Comparison of ENCODE assay signal across 1 fruit fly cellular context in the genomic region with DNA sequence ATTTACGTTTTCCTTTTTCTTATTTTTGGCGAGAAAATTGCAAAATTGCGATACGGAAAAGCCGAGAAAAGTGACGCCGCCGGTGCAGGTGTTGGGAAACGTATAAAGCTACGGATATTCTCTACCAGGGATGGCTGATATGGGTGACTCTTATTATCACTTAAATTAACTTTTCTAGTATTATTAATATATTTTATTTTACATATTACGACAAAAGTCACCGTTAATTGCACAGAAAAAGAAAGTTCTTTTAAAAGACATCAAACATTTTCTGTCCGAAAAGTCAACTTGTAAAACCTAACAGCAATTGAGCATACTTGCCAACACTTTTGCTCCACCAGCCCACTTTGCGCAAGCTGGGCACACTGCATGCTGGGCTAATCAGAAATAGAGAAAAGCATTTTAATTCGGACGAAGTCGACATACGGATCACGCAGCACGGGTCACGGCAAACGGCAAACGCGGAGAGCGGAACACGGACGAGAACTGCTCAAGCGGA.
TF ChIP-seq lines count a peak whose summit lies in the region.

A gene (plus strand): TSS at position 51 of the 499 bp plus-strand sequence.
A gene (minus strand): TSS at position 107 of the 499 bp plus-strand sequence.

TF ChIP-seq in whole organism, embryonic, 481 proteins besides CTCF, POLR2A, EP300 and RAD21 (continued from another document and continues in another):
- TF ChIP-seq esg (GFP tag; conservative IDR thresholded peaks at IDR 0.05; lab: Robert Waterston, UW) (peak; percentile 85), CG11085 (GFP tag; IDR thresholded peaks at IDR 0.05; lab: Robert Waterston, UW) (peak; percentile 87), Spps (tag; optimal IDR thresholded peaks at IDR 0.05; lab: Kevin White, UChicago) (peak; percentile 71), CG1602 (GFP tag; optimal IDR thresholded peaks at IDR 0.05; lab: Kevin White, UChicago) (peak; percentile 90), CG17829 (tag; optimal IDR thresholded peaks at IDR 0.05; lab: Kevin White, UChicago) (peak; percentile 94), Fer2 (tag; optimal IDR thresholded peaks at IDR 0.05; lab: Kevin White, UChicago) (peak; percentile 95), Aef1 (GFP tag; IDR thresholded peaks at IDR 0.05; lab: Robert Waterston, UW) (peak; percentile 88), ranshi (GFP tag; IDR thresholded peaks at IDR 0.05; lab: Robert Waterston, UW) (peak; percentile 89), cg (GFP tag; optimal IDR thresholded peaks at IDR 0.05; lab: Kevin White, UChicago) (no peak), aop (GFP tag; IDR thresholded peaks at IDR 0.05; lab: Robert Waterston, UW) (no peak), emc (GFP tag; optimal IDR thresholded peaks at IDR 0.05; lab: Kevin White, UChicago) (peak; percentile 53), run (tag; optimal IDR thresholded peaks at IDR 0.05; lab: Kevin White, UChicago) (peak; percentile 62), Tbp (GFP tag; optimal IDR thresholded peaks at IDR 0.05; lab: Kevin White, UChicago) (no peak), bowl (GFP tag; IDR thresholded peaks at IDR 0.05; lab: Robert Waterston, UW) (no peak), CG43689 (GFP tag; IDR thresholded peaks at IDR 0.05; lab: Robert Waterston, UW) (0 out of 2 replicates have a peak, but pooled peaks have one; percentile 38), NK7.1 (GFP tag; optimal IDR thresholded peaks at IDR 0.05; lab: Kevin White, UChicago) (peak; percentile 10), klu (GFP tag; IDR thresholded peaks at IDR 0.05; lab: Robert Waterston, UW) (peak; percentile 88), Six4 (GFP tag; optimal IDR thresholded peaks at IDR 0.05; lab: Kevin White, UChicago) (peak; percentile 87), CG6689 (GFP tag; IDR thresholded peaks at IDR 0.05; lab: Robert Waterston, UW) (peak; percentile 90), CG8924 (tag; optimal IDR thresholded peaks at IDR 0.05; lab: Kevin White, UChicago) (peak; percentile 92), jumu (GFP tag; optimal IDR thresholded peaks at IDR 0.05; lab: Kevin White, UChicago) (peak; percentile 71), CG8388 (GFP tag; optimal IDR thresholded peaks at IDR 0.05; lab: Kevin White, UChicago) (peak; percentile 90), ttk (GFP tag; IDR thresholded peaks at IDR 0.05; lab: Robert Waterston, UW) (peak; percentile 87), CG2202 (tag; optimal IDR thresholded peaks at IDR 0.05; lab: Kevin White, UChicago) (peak; percentile 88), CG14014 (GFP tag; IDR thresholded peaks at IDR 0.05; lab: Robert Waterston, UW) (peak; percentile 90), PHDP (tag; optimal IDR thresholded peaks at IDR 0.05; lab: Kevin White, UChicago) (peak; percentile 95), CG17802 (tag; optimal IDR thresholded peaks at IDR 0.05; lab: Kevin White, UChicago) (peak; percentile 51), crp (GFP tag; optimal IDR thresholded peaks at IDR 0.05; lab: Kevin White, UChicago) (peak in 1 of 2 experiments; percentile 63), CG7357 (GFP tag; IDR thresholded peaks at IDR 0.05; lab: Robert Waterston, UW) (peak; percentile 76), CG4282 (GFP tag; optimal IDR thresholded peaks at IDR 0.05; lab: Kevin White, UChicago) (peak; percentile 38), Myb (GFP tag; optimal IDR thresholded peaks at IDR 0.05; lab: Kevin White, UChicago) (peak; percentile 19), gro (GFP tag; optimal IDR thresholded peaks at IDR 0.05; lab: Kevin White, UChicago) (peak; percentile 81), ftz-f1 (GFP tag; optimal IDR thresholded peaks at IDR 0.05; lab: Kevin White, UChicago) (peak; percentile 66), CG7271 (tag; optimal IDR thresholded peaks at IDR 0.05; lab: Kevin White, UChicago) (peak; percentile 74), dmrt99B (tag; optimal IDR thresholded peaks at IDR 0.05; lab: Kevin White, UChicago) (peak; percentile 87), Mad (GFP tag; optimal IDR thresholded peaks at IDR 0.05; lab: Kevin White, UChicago) (peak; percentile 83), E2f2 (GFP tag; IDR thresholded peaks at IDR 0.05; lab: Robert Waterston, UW) (peak; percentile 73), CG12219 (GFP tag; optimal IDR thresholded peaks at IDR 0.05; lab: Kevin White, UChicago) (peak; percentile 71), CG17359 (tag; optimal IDR thresholded peaks at IDR 0.05; lab: Kevin White, UChicago) (peak; percentile 92), CG16815 (GFP tag; optimal IDR thresholded peaks at IDR 0.05; lab: Kevin White, UChicago) (peak; percentile 87), chn (GFP tag; optimal IDR thresholded peaks at IDR 0.05; lab: Kevin White, UChicago) (peak; percentile 86), D19B (GFP tag; optimal IDR thresholded peaks at IDR 0.05; lab: Kevin White, UChicago) (peak; percentile 85), gsb (GFP tag; IDR thresholded peaks at IDR 0.05; lab: Robert Waterston, UW) (peak; percentile 65), oc (tag; optimal IDR thresholded peaks at IDR 0.05; lab: Kevin White, UChicago) (peak; percentile 85), HLH54F (GFP tag; optimal IDR thresholded peaks at IDR 0.05; lab: Kevin White, UChicago) (peak; percentile 88), CG13775 (GFP tag; optimal IDR thresholded peaks at IDR 0.05; lab: Kevin White, UChicago) (peak; percentile 95), Blimp-1 (GFP tag; optimal IDR thresholded peaks at IDR 0.05; lab: Kevin White, UChicago) (peak; percentile 87), mam (GFP tag; optimal IDR thresholded peaks at IDR 0.05; lab: Kevin White, UChicago) (peak; percentile 88), CG1603 (tag; optimal IDR thresholded peaks at IDR 0.05; lab: Kevin White, UChicago) (peak; percentile 50), kah (GFP tag; optimal IDR thresholded peaks at IDR 0.05; lab: Kevin White, UChicago) (peak; percentile 44), tup (GFP tag; optimal IDR thresholded peaks at IDR 0.05; lab: Kevin White, UChicago) (peak; percentile 81), CG6683 (GFP tag; optimal IDR thresholded peaks at IDR 0.05; lab: Kevin White, UChicago) (peak; percentile 77), Antp (GFP tag; optimal IDR thresholded peaks at IDR 0.05; lab: Kevin White, UChicago) (peak; percentile 83), CG9727 (GFP tag; optimal IDR thresholded peaks at IDR 0.05; lab: Kevin White, UChicago) (peak; percentile 91), slp2 (GFP tag; optimal IDR thresholded peaks at IDR 0.05; lab: Kevin White, UChicago) (peak; percentile 70), ap (GFP tag; IDR thresholded peaks at IDR 0.05; lab: Robert Waterston, UW) (peak; percentile 77), CG17568 (GFP tag; optimal IDR thresholded peaks at IDR 0.05; lab: Kevin White, UChicago) (no peak), Nf-YC (tag; optimal IDR thresholded peaks at IDR 0.05; lab: Kevin White, UChicago) (peak; percentile 88), Asciz (GFP tag; optimal IDR thresholded peaks at IDR 0.05; lab: Kevin White, UChicago) (peak; percentile 85), Ada2b (GFP tag; IDR thresholded peaks at IDR 0.05; lab: Robert Waterston, UW) (peak; percentile 92), Usf (GFP tag; optimal IDR thresholded peaks at IDR 0.05; lab: Kevin White, UChicago) (peak; percentile 74), Hr39 (optimal IDR thresholded peaks at IDR 0.05; lab: Kevin White, UChicago) (no peak), scrt (GFP tag; optimal IDR thresholded peaks at IDR 0.05; lab: Kevin White, UChicago) (peak; percentile 82), ewg (GFP tag; optimal IDR thresholded peaks at IDR 0.05; lab: Kevin White, UChicago) (peak; percentile 82), Fer3 (tag; optimal IDR thresholded peaks at IDR 0.05; lab: Kevin White, UChicago) (peak; percentile 94), CG15269 (tag; optimal IDR thresholded peaks at IDR 0.05; lab: Kevin White, UChicago) (peak; percentile 93), CG2116 (GFP tag; optimal IDR thresholded peaks at IDR 0.05; lab: Kevin White, UChicago) (peak; percentile 91), h (optimal IDR thresholded peaks at IDR 0.05; lab: Kevin White, UChicago) (no peak), CG12236 (GFP tag; optimal IDR thresholded peaks at IDR 0.05; lab: Kevin White, UChicago) (peak; percentile 5), danr (GFP tag; IDR thresholded peaks at IDR 0.05; lab: Robert Waterston, UW) (peak; percentile 81), da (GFP tag; optimal IDR thresholded peaks at IDR 0.05; lab: Kevin White, UChicago) (no peak), Dek (tag; optimal IDR thresholded peaks at IDR 0.05; lab: Kevin White, UChicago) (peak; percentile 94), ham (GFP tag; IDR thresholded peaks at IDR 0.05; lab: Robert Waterston, UW) (peak; percentile 77), CG1529 (GFP tag; optimal IDR thresholded peaks at IDR 0.05; lab: Kevin White, UChicago) (peak; percentile 73), btn (GFP tag; optimal IDR thresholded peaks at IDR 0.05; lab: Kevin White, UChicago) (peak; percentile 11), tgo (GFP tag; IDR thresholded peaks at IDR 0.05; lab: Robert Waterston, UW) (peak; percentile 92), lola (GFP tag; optimal IDR thresholded peaks at IDR 0.05; lab: Kevin White, UChicago) (peak in 1 of 3 experiments; percentile 88), onecut (GFP tag; IDR thresholded peaks at IDR 0.05; lab: Robert Waterston, UW) (peak; percentile 67), Chrac-16 (GFP tag; optimal IDR thresholded peaks at IDR 0.05; lab: Kevin White, UChicago) (peak; percentile 93), bsh (GFP tag; optimal IDR thresholded peaks at IDR 0.05; lab: Kevin White, UChicago) (peak in 1 of 2 experiments; percentile 91), Nf-YA (GFP tag; IDR thresholded peaks at IDR 0.05; lab: Robert Waterston, UW) (peak; percentile 69), pros (GFP tag; optimal IDR thresholded peaks at IDR 0.05; lab: Kevin White, UChicago) (no peak), ERR (GFP tag; optimal IDR thresholded peaks at IDR 0.05; lab: Kevin White, UChicago) (no peak), eve (GFP tag; optimal IDR thresholded peaks at IDR 0.05; lab: Kevin White, UChicago) (no peak), CrebB (tag; optimal IDR thresholded peaks at IDR 0.05; lab: Kevin White, UChicago) (peak; percentile 85), HLH4C (GFP tag; IDR thresholded peaks at IDR 0.05; lab: Robert Waterston, UW; ENCODE audit: partially characterized antibody) (peak; percentile 47; the same call in 1 of the 3 replicates), CG31441 (GFP tag; IDR thresholded peaks at IDR 0.05; lab: Robert Waterston, UW) (peak; percentile 95), corto (GFP tag; optimal IDR thresholded peaks at IDR 0.05; lab: Kevin White, UChicago) (peak; percentile 79), CG18619 (GFP tag; optimal IDR thresholded peaks at IDR 0.05; lab: Kevin White, UChicago) (peak; percentile 91), hb (GFP tag; IDR thresholded peaks at IDR 0.05; lab: Robert Waterston, UW; ENCODE audit: partially characterized antibody) (no peak), CG30431 (GFP tag; optimal IDR thresholded peaks at IDR 0.05; lab: Kevin White, UChicago) (peak; percentile 81), dpn (GFP tag; optimal IDR thresholded peaks at IDR 0.05; lab: Kevin White, UChicago) (peak; percentile 81 to 96), CG10274 (GFP tag; optimal IDR thresholded peaks at IDR 0.05; lab: Kevin White, UChicago) (peak; percentile 66), CG16813 (GFP tag; IDR thresholded peaks at IDR 0.05; lab: Robert Waterston, UW; ENCODE audit: partially characterized antibody) (peak; percentile 39; the same call in 1 of the 3 replicates), Meics (GFP tag; optimal IDR thresholded peaks at IDR 0.05; lab: Kevin White, UChicago) (peak; percentile 94), dysf (GFP tag; IDR thresholded peaks at IDR 0.05; lab: Robert Waterston, UW) (peak; percentile 92), kay (GFP tag; optimal IDR thresholded peaks at IDR 0.05; lab: Kevin White, UChicago) (peak; percentile 90), schlank (tag; optimal IDR thresholded peaks at IDR 0.05; lab: Kevin White, UChicago) (peak; percentile 80), pita (GFP tag; optimal IDR thresholded peaks at IDR 0.05; lab: Kevin White, UChicago) (no peak), sna (GFP tag; IDR thresholded peaks at IDR 0.05; lab: Robert Waterston, UW; ENCODE audit: partially characterized antibody) (no peak), CG1832 (GFP tag; optimal IDR thresholded peaks at IDR 0.05; lab: Kevin White, UChicago) (no peak), crol (GFP tag; IDR thresholded peaks at IDR 0.05; lab: Robert Waterston, UW) (peak; percentile 57), insv (GFP tag; optimal IDR thresholded peaks at IDR 0.05; lab: Kevin White, UChicago) (peak in 1 of 2 experiments; percentile 93), Ravus (GFP tag; IDR thresholded peaks at IDR 0.05; lab: Robert Waterston, UW) (peak; percentile 66), CG7963 (GFP tag; IDR thresholded peaks at IDR 0.05; lab: Robert Waterston, UW; ENCODE audit: partially characterized antibody) (no peak), rib (GFP tag; IDR thresholded peaks at IDR 0.05; lab: Robert Waterston, UW) (peak; percentile 87), Xrp1 (GFP tag; IDR thresholded peaks at IDR 0.05; lab: Robert Waterston, UW) (peak; percentile 90), shn (GFP tag; optimal IDR thresholded peaks at IDR 0.05; lab: Kevin White, UChicago) (peak; percentile 75), CG6272 (GFP tag; IDR thresholded peaks at IDR 0.05; lab: Robert Waterston, UW) (peak; percentile 92), prd (optimal IDR thresholded peaks at IDR 0.05; lab: Kevin White, UChicago) (no peak), prd (GFP tag; IDR thresholded peaks at IDR 0.05; lab: Robert Waterston, UW) (peak; percentile 93), gcm2 (GFP tag; optimal IDR thresholded peaks at IDR 0.05; lab: Kevin White, UChicago) (peak; percentile 50), z (GFP tag; IDR thresholded peaks at IDR 0.05; lab: Robert Waterston, UW) (0 out of 3 replicates have a peak, but pooled peaks have one; percentile 24), CoRest (tag; optimal IDR thresholded peaks at IDR 0.05; lab: Kevin White, UChicago) (peak; percentile 94), gt (GFP tag; IDR thresholded peaks at IDR 0.05; lab: Robert Waterston, UW) (peak; percentile 62; the same call in 1 of the 2 replicates), ems (GFP tag; optimal IDR thresholded peaks at IDR 0.05; lab: Kevin White, UChicago) (peak; percentile 84), Elba2 (GFP tag; optimal IDR thresholded peaks at IDR 0.05; lab: Kevin White, UChicago) (peak; percentile 85), MESR4 (GFP tag; optimal IDR thresholded peaks at IDR 0.05; lab: Kevin White, UChicago) (peak; percentile 95), H2.0 (GFP tag; IDR thresholded peaks at IDR 0.05; lab: Robert Waterston, UW) (peak; percentile 86), CG8290 (GFP tag; optimal IDR thresholded peaks at IDR 0.05; lab: Kevin White, UChicago) (peak; percentile 82), CG8290 (tag; optimal IDR thresholded peaks at IDR 0.05; lab: Kevin White, UChicago) (peak; percentile 61 to 83), CG2199 (GFP tag; IDR thresholded peaks at IDR 0.05; lab: Robert Waterston, UW) (0 out of 3 replicates have a peak, but pooled peaks have one; percentile 8), Sox102F (GFP tag; optimal IDR thresholded peaks at IDR 0.05; lab: Kevin White, UChicago) (peak; percentile 94), Bdp1 (GFP tag; optimal IDR thresholded peaks at IDR 0.05; lab: Kevin White, UChicago) (peak; percentile 61)
